Worm (Caenorhabditis elegans): ENCODE data around the gene F56H9.9.

- TF ChIP-seq hnd-1 (tag; optimal IDR thresholded peaks at IDR 0.05): no peak
- no peak for TF ChIP-seq ama-1 (optimal IDR thresholded peaks at IDR 0.05)
- no peak for TF ChIP-seq tra-4 (tag; optimal IDR thresholded peaks at IDR 0.05)
Measured at ce11 chrV:12634746-12635145, 10.5 kb upstream of the F56H9.9 start.

Measured in whole organism, early embryonic.